Worm (Caenorhabditis elegans): ENCODE data around the gene smim-14.

smim-14 gene

ce11 chrIII:3484995-3485394, 15.4 kb upstream of the smim-14 start:
- no peak for TF ChIP-seq sptf-1 (tag; optimal IDR thresholded peaks at IDR 0.05)
- no peak for TF ChIP-seq efl-1 (optimal IDR thresholded peaks at IDR 0.05)
- peak in 1 of 2 experiments; percentile 2 for TF ChIP-seq efl-1 (GFP tag; optimal IDR thresholded peaks at IDR 0.05 in 1 of 2)
- TF ChIP-seq nhr-85 (tag): peak; percentile 61
- no peak for TF ChIP-seq aly-2 (tag; optimal IDR thresholded peaks at IDR 0.05)
- TF ChIP-seq dsc-1 (tag; optimal IDR thresholded peaks at IDR 0.05): no peak

ce11 chrIII:3482291-3482690, 12.7 kb upstream of the smim-14 start, which contains the start of gene C34C12.6:
TSS of gene C34C12.6 (plus strand) at chrIII:3482591.
- TF ChIP-seq pqm-1 (tag; optimal IDR thresholded peaks at IDR 0.05): no peak
- TF ChIP-seq unc-62 (GFP tag; optimal IDR thresholded peaks at IDR 0.05): no peak
- no peak for TF ChIP-seq ceh-63 (GFP tag; optimal IDR thresholded peaks at IDR 0.05)
- TF ChIP-seq alr-1 (tag; optimal IDR thresholded peaks at IDR 0.05; ENCODE audit: borderline replicate concordance): no peak
- no peak for TF ChIP-seq dsc-1 (tag; optimal IDR thresholded peaks at IDR 0.05)
- peak; percentile 46 for TF ChIP-seq nhr-85 (tag)
- TF ChIP-seq mab-9 (GFP tag; IDR thresholded peaks at IDR 0.05): no peak
- no peak for TF ChIP-seq xbp-1 (tag; optimal IDR thresholded peaks at IDR 0.05)

- TF ChIP-seq mep-1 (tag; optimal IDR thresholded peaks at IDR 0.05) (peak; percentile 6), blmp-1 (tag; optimal IDR thresholded peaks at IDR 0.05) (peak; percentile 96), unc-98 (GFP tag; IDR thresholded peaks at IDR 0.05) (no peak)
These were observed 11.4 kb upstream of the smim-14 start for ce11 chrIII:3480950-3481349.

ce11 chrIII:3480236-3480635, 10.7 kb upstream of the smim-14 start:
- TF ChIP-seq unc-62 (GFP tag; optimal IDR thresholded peaks at IDR 0.05): no peak
- peak; percentile 16 for TF ChIP-seq snu-23 (GFP tag; optimal IDR thresholded peaks at IDR 0.05)
- no peak for TF ChIP-seq unc-98 (GFP tag; IDR thresholded peaks at IDR 0.05)
- no peak for TF ChIP-seq nhr-77 (tag; optimal IDR thresholded peaks at IDR 0.05)
- TF ChIP-seq isw-1 (GFP tag; IDR thresholded peaks at IDR 0.05): no peak
- peak; percentile 1 for TF ChIP-seq unc-130 (tag; optimal IDR thresholded peaks at IDR 0.05)
- TF ChIP-seq ztf-11 (tag; optimal IDR thresholded peaks at IDR 0.05): no peak
- no peak for TF ChIP-seq Y116A8C.19 (tag; optimal IDR thresholded peaks at IDR 0.05; ENCODE audit: borderline replicate concordance)
- no peak for TF ChIP-seq mdl-1 (tag; optimal IDR thresholded peaks at IDR 0.05)
- TF ChIP-seq elt-3 (tag; optimal IDR thresholded peaks at IDR 0.05): peak in 1 of 6 experiments; percentile 46
- TF ChIP-seq alr-1 (tag; optimal IDR thresholded peaks at IDR 0.05; ENCODE audit: borderline replicate concordance): no peak
- TF ChIP-seq C16A3.4 (tag; optimal IDR thresholded peaks at IDR 0.05): no peak
- TF ChIP-seq nhr-90 (tag; optimal IDR thresholded peaks at IDR 0.05; ENCODE audit: poor library complexity): peak; percentile 47
- no peak for TF ChIP-seq nhr-11 (tag; optimal IDR thresholded peaks at IDR 0.05)
- peak; percentile 60 for TF ChIP-seq lin-14 (GFP tag; optimal IDR thresholded peaks at IDR 0.05)
- TF ChIP-seq mep-1 (tag; optimal IDR thresholded peaks at IDR 0.05): peak; percentile 54
- peak; percentile 13 for TF ChIP-seq nhr-20 (tag; optimal IDR thresholded peaks at IDR 0.05)
- TF ChIP-seq vab-15 (tag; optimal IDR thresholded peaks at IDR 0.05): no peak
- no peak for TF ChIP-seq egl-27 (tag; optimal IDR thresholded peaks at IDR 0.05)
- TF ChIP-seq lin-39 (tag; optimal IDR thresholded peaks at IDR 0.05): no peak
- TF ChIP-seq nhr-12 (tag; optimal IDR thresholded peaks at IDR 0.05): no peak
- TF ChIP-seq nhr-85 (tag): peak; percentile 63
- TF ChIP-seq nhr-47 (tag; optimal IDR thresholded peaks at IDR 0.05): no peak
- TF ChIP-seq blmp-1 (tag; optimal IDR thresholded peaks at IDR 0.05): peak; percentile 89
- TF ChIP-seq rnt-1 (tag; optimal IDR thresholded peaks at IDR 0.05): no peak

ce11 chrIII:3478795-3479398, 9.4 kb upstream of the smim-14 start:
- TF ChIP-seq nhr-20 (tag; optimal IDR thresholded peaks at IDR 0.05): no peak
- peak; percentile 50 for TF ChIP-seq blmp-1 (tag; optimal IDR thresholded peaks at IDR 0.05)
- TF ChIP-seq lin-14 (GFP tag; optimal IDR thresholded peaks at IDR 0.05): peak; percentile 26
- peak; percentile 31 for TF ChIP-seq nhr-85 (tag)
- no peak for TF ChIP-seq snu-23 (GFP tag; optimal IDR thresholded peaks at IDR 0.05)
- TF ChIP-seq rnt-1 (tag; optimal IDR thresholded peaks at IDR 0.05): peak; percentile 0
- no peak for TF ChIP-seq fos-1 (tag; optimal IDR thresholded peaks at IDR 0.05)
- no peak for TF ChIP-seq pqm-1 (tag; optimal IDR thresholded peaks at IDR 0.05)
